Fruit fly (Drosophila melanogaster) whole organism, embryonic: ENCODE data around the gene Act87E.

Experiments
- Ada2b ChIP-seq: fragments of 200-800 bp; sonication (Bioruptor generic); IDR thresholded peaks from 2 replicates; pipeline ENCODE4 v1.3.6; 2022; ENCODE audit warnings: missing biosample characterization, missing genetic modification characterization
- Asciz ChIP-seq: fragments of 200-800 bp; sonication (Bioruptor generic); optimal IDR thresholded peaks from 2 replicates; lab custom pipeline; 2017; ENCODE audit warnings: missing biosample characterization, mild to moderate bottlenecking, missing genetic modification characterization, missing genetic modification reagents
- B-H1 ChIP-seq: fragments of 200-800 bp; sonication (Bioruptor generic); IDR thresholded peaks from 3 replicates; pipeline ENCODE4 v1.3.6; 2022; ENCODE audit warnings: missing biosample characterization, missing genetic modification characterization
- CG10321 ChIP-seq: fragments of 200-800 bp; sonication (Bioruptor generic); IDR thresholded peaks from 2 replicates; pipeline ENCODE4 v1.3.6; 2022; ENCODE audit warnings: missing biosample characterization, missing genetic modification characterization
- CG10366 ChIP-seq: fragments of 200-800 bp; sonication (Bioruptor generic); IDR thresholded peaks from 2 replicates; pipeline ENCODE4 v1.3.6; 2022; ENCODE audit warnings: missing biosample characterization, missing genetic modification characterization
- CG11398 ChIP-seq: fragments of 200-800 bp; sonication (Bioruptor generic); optimal IDR thresholded peaks from 2 replicates; lab custom pipeline; 2016; ENCODE audit warnings: missing biosample characterization, missing genetic modification characterization
- CG14860 ChIP-seq: fragments of 200-800 bp; sonication (Bioruptor generic); IDR thresholded peaks from 3 replicates; pipeline ENCODE4 v1.3.6; 2022; ENCODE audit warnings: missing biosample characterization, missing genetic modification characterization; ENCODE audit not compliant: partially characterized antibody
- CG14965 ChIP-seq: fragments of 200-800 bp; sonication (Bioruptor generic); optimal IDR thresholded peaks from 2 replicates; lab custom pipeline; 2016; ENCODE audit warnings: missing biosample characterization, missing genetic modification characterization, borderline replicate concordance
- CG15479 ChIP-seq: fragments of 200-800 bp; sonication (Bioruptor generic); optimal IDR thresholded peaks from 3 replicates; lab custom pipeline; 2019; ENCODE audit warnings: missing biosample characterization, mild to moderate bottlenecking, missing genetic modification characterization, moderate library complexity
- CG16815 ChIP-seq: fragments of 200-800 bp; sonication (Bioruptor generic); optimal IDR thresholded peaks from 3 replicates; lab custom pipeline; 2017; ENCODE audit warnings: missing biosample characterization, mild to moderate bottlenecking, missing genetic modification characterization
- CG17829 ChIP-seq: fragments of 200-800 bp; optimal IDR thresholded peaks from 2 replicates; lab custom pipeline; 2019; ENCODE audit warnings: missing biosample characterization, mild to moderate bottlenecking, missing genetic modification characterization, moderate library complexity
- CG31224 ChIP-seq: fragments of 200-800 bp; sonication (Bioruptor generic); IDR thresholded peaks from 2 replicates; pipeline ENCODE4 v1.3.6; 2022; ENCODE audit warnings: missing biosample characterization, missing genetic modification characterization
- CG34422 ChIP-seq: fragments of 200-800 bp; sonication (Bioruptor generic); IDR thresholded peaks from 3 replicates; pipeline ENCODE4 v1.3.6; 2022; ENCODE audit warnings: missing biosample characterization, missing genetic modification characterization
- CG3995 ChIP-seq: fragments of 200-800 bp; sonication (Bioruptor generic); optimal IDR thresholded peaks from 3 replicates; lab custom pipeline; 2016; ENCODE audit warnings: missing biosample characterization, missing genetic modification characterization
- CG43689 ChIP-seq: fragments of 200-800 bp; sonication (Bioruptor generic); IDR thresholded peaks from 2 replicates; pipeline ENCODE4 v1.3.6; 2022; ENCODE audit warnings: missing biosample characterization, missing genetic modification characterization
- CG6254 ChIP-seq: fragments of 200-800 bp; sonication (Bioruptor generic); optimal IDR thresholded peaks from 3 replicates; lab custom pipeline; 2017; ENCODE audit warnings: mild to moderate bottlenecking, missing biosample characterization, missing genetic modification reagents, missing genetic modification characterization
- CG6654 ChIP-seq: fragments of 200-800 bp; sonication (Bioruptor generic); optimal IDR thresholded peaks from 2 replicates; lab custom pipeline; 2017; ENCODE audit warnings: missing biosample characterization, mild to moderate bottlenecking, missing genetic modification characterization
- CG7556 ChIP-seq: fragments of 200-800 bp; sonication (Bioruptor generic); optimal IDR thresholded peaks from 2 replicates; lab custom pipeline; 2017; ENCODE audit warnings: missing biosample characterization, mild to moderate bottlenecking, missing genetic modification characterization
- D ChIP-seq, 2 experiments: fragments of 200-800 bp in 1 of 2; fragments of >200 bp in 1 of 2; sonication (Bioruptor generic) in 1 of 2; optimal IDR thresholded peaks; 2 replicates in 1 of 2; 3 replicates in 1 of 2; lab custom pipeline; 2017; ENCODE audit warnings: mild to moderate bottlenecking in 1 of 2, missing biosample characterization in 1 of 2, missing genetic modification characterization in 1 of 2, missing genetic modification reagents in 1 of 2
- E2f2 ChIP-seq: fragments of 200-800 bp; sonication (Bioruptor generic); IDR thresholded peaks from 2 replicates; pipeline ENCODE4 v1.3.6; 2022; ENCODE audit warnings: missing biosample characterization, missing genetic modification characterization
- ERR ChIP-seq: fragments of 200-800 bp; sonication (Bioruptor generic); optimal IDR thresholded peaks from 2 replicates; lab custom pipeline; 2016; ENCODE audit warnings: missing biosample characterization, missing genetic modification characterization
- Hr3 ChIP-seq: fragments of 200-800 bp; sonication (Bioruptor generic); optimal IDR thresholded peaks from 3 replicates; lab custom pipeline; 2016; ENCODE audit warnings: missing biosample characterization, missing genetic modification characterization
- Med ChIP-seq: fragments of 200-800 bp; sonication (Bioruptor generic); peaks from one replicate; lab custom pipeline; 2016; ENCODE audit warnings: missing biosample characterization, missing genetic modification characterization, mild to moderate bottlenecking, inconsistent platforms, moderate library complexity
- Optix ChIP-seq: fragments of 200-800 bp; sonication (Bioruptor generic); IDR thresholded peaks from 3 replicates; pipeline ENCODE4 v1.3.6; 2022; ENCODE audit warnings: missing biosample characterization, missing genetic modification characterization
- Rx ChIP-seq: fragments of 200-800 bp; sonication (Bioruptor generic); IDR thresholded peaks from 2 replicates; pipeline ENCODE4 v1.3.6; 2022; ENCODE audit warnings: missing biosample characterization, missing genetic modification characterization
- Sox100B ChIP-seq: fragments of 200-800 bp; sonication (Bioruptor generic); optimal IDR thresholded peaks from 3 replicates; lab custom pipeline; 2018; ENCODE audit warnings: missing biosample characterization, mild to moderate bottlenecking, missing genetic modification characterization
- Ssrp ChIP-seq: fragments of 200-800 bp; sonication (Bioruptor generic); optimal IDR thresholded peaks from 2 replicates; lab custom pipeline; 2018; ENCODE audit warnings: missing biosample characterization, mild to moderate bottlenecking, missing genetic modification characterization, moderate library complexity
- Vsx1 ChIP-seq: fragments of 200-800 bp; sonication (Bioruptor generic); optimal IDR thresholded peaks from 2 replicates; lab custom pipeline; 2017; ENCODE audit warnings: missing biosample characterization, mild to moderate bottlenecking, missing genetic modification characterization, missing genetic modification reagents
- YL-1 ChIP-seq: fragments of 200-800 bp; sonication (Bioruptor generic); optimal IDR thresholded peaks from 3 replicates; lab custom pipeline; 2017; ENCODE audit warnings: missing biosample characterization, mild to moderate bottlenecking, missing genetic modification characterization
- ase ChIP-seq: fragments of 200-800 bp; sonication (Bioruptor generic); IDR thresholded peaks from 3 replicates; pipeline ENCODE4 v1.3.6; 2022; ENCODE audit warnings: missing biosample characterization, missing genetic modification characterization
- en ChIP-seq: fragments of 200-800 bp; sonication (Bioruptor generic); optimal IDR thresholded peaks from 2 replicates; lab custom pipeline; 2016; ENCODE audit warnings: missing biosample characterization, missing genetic modification characterization
- ewg ChIP-seq: fragments of 200-800 bp; sonication (Bioruptor generic); optimal IDR thresholded peaks from 3 replicates; lab custom pipeline; 2017; ENCODE audit warnings: mild to moderate bottlenecking, missing biosample characterization, missing genetic modification reagents, missing genetic modification characterization
- fu2 ChIP-seq: fragments of 200-800 bp; sonication (Bioruptor generic); optimal IDR thresholded peaks from 2 replicates; lab custom pipeline; 2016; ENCODE audit warnings: missing biosample characterization, missing genetic modification characterization
- jigr1 ChIP-seq: fragments of 200-800 bp; sonication (Bioruptor generic); IDR thresholded peaks from 3 replicates; pipeline ENCODE4 v1.3.6; 2022; ENCODE audit warnings: missing biosample characterization, missing genetic modification characterization
- jing ChIP-seq: fragments of 200-800 bp; sonication (Bioruptor generic); optimal IDR thresholded peaks from 2 replicates; lab custom pipeline; 2018; ENCODE audit warnings: missing biosample characterization, mild to moderate bottlenecking, missing genetic modification characterization
- kni ChIP-seq: fragments of 200-800 bp; sonication (Bioruptor generic); optimal IDR thresholded peaks from 3 replicates; lab custom pipeline; 2017; ENCODE audit warnings: mild to moderate bottlenecking, missing biosample characterization, missing genetic modification reagents, missing genetic modification characterization
- lola ChIP-seq, 3 experiments: fragments of >200 bp in 2 of 3; fragments of 200-800 bp in 1 of 3; sonication (Bioruptor generic) in 1 of 3; optimal IDR thresholded peaks; 2 replicates each; lab custom pipeline; 2017 to 2019; ENCODE audit warnings: missing biosample characterization in 3 of 3, missing genetic modification characterization in 3 of 3, mild to moderate bottlenecking in 1 of 3, moderate library complexity in 1 of 3
- pho ChIP-seq: fragments of 200-800 bp; sonication (Bioruptor generic); optimal IDR thresholded peaks from 2 replicates; lab custom pipeline; 2016; ENCODE audit warnings: missing biosample characterization, missing genetic modification characterization
- phol ChIP-seq: fragments of 200-800 bp; sonication (Bioruptor generic); optimal IDR thresholded peaks from 3 replicates; lab custom pipeline; 2018; ENCODE audit warnings: missing biosample characterization, mild to moderate bottlenecking, missing genetic modification characterization, moderate library complexity
- prd ChIP-seq, 3 experiments: fragments of >200 bp in 2 of 3; fragments of 200-800 bp in 1 of 3; sonication (Bioruptor generic) in 1 of 3; optimal IDR thresholded peaks in 2 of 3; IDR thresholded peaks in 1 of 3; 2 replicates in 2 of 3; 3 replicates in 1 of 3; pipeline versions ENCODE4 v1.3.6 to Lab custom; 2017 to 2022; ENCODE audit warnings: missing biosample characterization in 1 of 3, missing genetic modification characterization in 1 of 3
- pzg ChIP-seq: fragments of 200-800 bp; sonication (Bioruptor generic); optimal IDR thresholded peaks from 3 replicates; lab custom pipeline; 2018; ENCODE audit warnings: missing biosample characterization, mild to moderate bottlenecking, missing genetic modification characterization, moderate library complexity
- ro ChIP-seq: fragments of 200-800 bp; sonication (Bioruptor generic); IDR thresholded peaks from 2 replicates; pipeline ENCODE4 v1.3.6; 2022; ENCODE audit warnings: missing biosample characterization, missing genetic modification characterization
- sna ChIP-seq: fragments of 200-800 bp; sonication (Bioruptor generic); IDR thresholded peaks from 2 replicates; pipeline ENCODE4 v1.3.6; 2022; ENCODE audit warnings: missing biosample characterization, missing genetic modification characterization; ENCODE audit not compliant: partially characterized antibody
- so ChIP-seq: fragments of 200-800 bp; sonication (Bioruptor generic); IDR thresholded peaks from 3 replicates; pipeline ENCODE4 v1.3.6; 2022; ENCODE audit warnings: missing biosample characterization, missing genetic modification characterization
- stwl ChIP-seq: fragments of 200-800 bp; sonication (Bioruptor generic); optimal IDR thresholded peaks from 3 replicates; lab custom pipeline; 2018; ENCODE audit warnings: missing biosample characterization, mild to moderate bottlenecking, missing genetic modification characterization, moderate library complexity
- tll ChIP-seq, 2 experiments: fragments of 200-800 bp in 1 of 2; fragments of >200 bp in 1 of 2; sonication (Bioruptor generic) in 1 of 2; optimal IDR thresholded peaks; 2 replicates each; lab custom pipeline; 2017 to 2019; ENCODE audit warnings: missing biosample characterization in 2 of 2, missing genetic modification characterization in 2 of 2, mild to moderate bottlenecking in 1 of 2, moderate library complexity in 1 of 2
- trem ChIP-seq: fragments of 200-800 bp; optimal IDR thresholded peaks from 3 replicates; lab custom pipeline; 2019; ENCODE audit warnings: missing biosample characterization, mild to moderate bottlenecking, missing genetic modification characterization, moderate library complexity

The Act87E gene

DNA sequence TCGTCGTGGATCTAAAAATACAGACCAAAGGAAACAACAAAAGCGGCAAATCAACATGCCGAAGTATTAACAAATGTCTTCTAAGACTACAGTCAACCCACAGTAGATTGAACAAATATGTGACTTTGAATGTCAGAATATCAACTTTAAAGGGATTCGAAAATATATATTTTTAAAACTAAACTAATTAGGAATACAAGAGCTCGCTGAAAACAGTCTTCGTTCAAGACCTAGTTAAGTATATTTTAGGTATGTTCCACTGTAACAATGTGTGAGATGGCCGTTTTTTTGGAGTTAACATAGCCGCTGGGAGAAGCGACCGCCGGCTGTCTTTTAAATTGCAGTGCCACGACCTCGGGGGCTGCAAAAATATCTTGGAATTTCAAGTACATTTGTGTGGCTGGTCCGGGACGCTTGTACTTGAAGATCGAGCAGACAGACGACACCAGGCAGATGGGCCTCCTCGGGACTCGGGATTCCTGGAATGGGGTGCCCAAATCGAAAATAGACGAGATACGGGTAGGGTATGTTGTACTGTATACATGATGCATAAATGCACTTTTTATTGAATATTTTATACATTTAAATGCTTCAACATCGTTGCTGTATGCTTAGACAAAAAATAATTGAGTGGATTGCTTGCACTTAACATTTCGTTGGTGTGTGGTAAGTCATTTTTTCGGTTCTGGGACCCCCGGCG, 2.7 kb downstream of the Act87E start (continued):
- TF ChIP-seq Med (GFP tag; lab: Kevin White, UChicago) = peak; percentile 84
- TF ChIP-seq sna (GFP tag; lab: Robert Waterston, UW) = no peak
- peak; percentile 65; the same call in 1 of the 3 replicates for TF ChIP-seq so (GFP tag; lab: Robert Waterston, UW)
- peak; percentile 44; the same call in 1 of the 2 replicates for TF ChIP-seq ro (GFP tag; lab: Robert Waterston, UW)
- TF ChIP-seq trem (tag; lab: Kevin White, UChicago) = peak; percentile 70
- TF ChIP-seq lola (GFP tag; optimal IDR thresholded peaks at IDR 0.05; lab: Kevin White, UChicago) = peak in 1 of 3 experiments; percentile 61
- peak; percentile 66 for TF ChIP-seq CG7556 (GFP tag; lab: Kevin White, UChicago)
- no peak for TF ChIP-seq CG14965 (GFP tag; lab: Kevin White, UChicago)
- TF ChIP-seq tll (GFP tag; optimal IDR thresholded peaks at IDR 0.05; lab: Kevin White, UChicago) = no peak
- TF ChIP-seq stwl (tag; lab: Kevin White, UChicago) = no peak
- TF ChIP-seq CG11398 = peak; percentile 44
- peak; percentile 63 for TF ChIP-seq Ssrp
- no peak for TF ChIP-seq Vsx1 (GFP tag; lab: Kevin White, UChicago)
- 0 out of 3 replicates have a peak, but pooled peaks have one; percentile 51 for TF ChIP-seq ase (GFP tag; lab: Robert Waterston, UW)
- TF ChIP-seq YL-1 (GFP tag; lab: Kevin White, UChicago) = no peak
- TF ChIP-seq Sox100B (GFP tag; lab: Kevin White, UChicago) = peak; percentile 46
- TF ChIP-seq Asciz (GFP tag; lab: Kevin White, UChicago) = peak; percentile 57
- TF ChIP-seq E2f2 (GFP tag; lab: Robert Waterston, UW) = peak; percentile 43; the same call in 1 of the 2 replicates
- TF ChIP-seq CG6254 (GFP tag; lab: Kevin White, UChicago) = peak; percentile 72
- peak; percentile 79 for TF ChIP-seq CG17829 (tag; lab: Kevin White, UChicago)
- peak; percentile 55 for TF ChIP-seq CG16815 (GFP tag; lab: Kevin White, UChicago)
- 0 out of 3 replicates have a peak, but pooled peaks have one; percentile 32 for TF ChIP-seq Optix (GFP tag; lab: Robert Waterston, UW)
- no peak for TF ChIP-seq pzg (GFP tag; lab: Kevin White, UChicago)
- TF ChIP-seq kni (GFP tag; lab: Kevin White, UChicago) = no peak
- TF ChIP-seq phol (tag; lab: Kevin White, UChicago) = peak; percentile 78
- TF ChIP-seq B-H1 (GFP tag; lab: Robert Waterston, UW) = 0 out of 3 replicates have a peak, but pooled peaks have one; percentile 31
- no peak for TF ChIP-seq jigr1 (GFP tag; lab: Robert Waterston, UW)
- TF ChIP-seq D (optimal IDR thresholded peaks at IDR 0.05; lab: Kevin White, UChicago) = no peak
- peak; percentile 75 for TF ChIP-seq D (GFP tag; optimal IDR thresholded peaks at IDR 0.05; lab: Kevin White, UChicago)
- TF ChIP-seq CG15479 (GFP tag; lab: Kevin White, UChicago) = no peak
- TF ChIP-seq prd (optimal IDR thresholded peaks at IDR 0.05; lab: Kevin White, UChicago) = no peak
- peak; percentile 80 for TF ChIP-seq prd (GFP tag; IDR thresholded peaks at IDR 0.05; lab: Robert Waterston, UW)
- TF ChIP-seq fu2 (GFP tag; lab: Kevin White, UChicago) = no peak
- TF ChIP-seq pho (GFP tag; lab: Kevin White, UChicago) = peak; percentile 51
- TF ChIP-seq CG10321 (GFP tag; lab: Robert Waterston, UW) = no peak
- peak; percentile 48 for TF ChIP-seq en (GFP tag; lab: Kevin White, UChicago)
- TF ChIP-seq Rx (GFP tag; lab: Robert Waterston, UW) = peak; percentile 53
- TF ChIP-seq CG10366 (GFP tag; lab: Robert Waterston, UW) = peak; percentile 62
- TF ChIP-seq CG31224 (GFP tag; lab: Robert Waterston, UW) = no peak
- TF ChIP-seq CG43689 (GFP tag; lab: Robert Waterston, UW) = no peak
- peak; percentile 60 for TF ChIP-seq Hr3 (GFP tag; lab: Kevin White, UChicago)
- TF ChIP-seq ERR (GFP tag; lab: Kevin White, UChicago) = no peak
- TF ChIP-seq CG3995 = no peak
- peak; percentile 58; the same call in 2 of the 3 replicates for TF ChIP-seq CG34422 (GFP tag; lab: Robert Waterston, UW)
- TF ChIP-seq CG6654 (GFP tag; lab: Kevin White, UChicago) = peak; percentile 54
- TF ChIP-seq CG14860 (GFP tag; lab: Robert Waterston, UW) = no peak
- peak; percentile 78 for TF ChIP-seq Ada2b (GFP tag; lab: Robert Waterston, UW)
- TF ChIP-seq ewg = peak; percentile 53
- peak; percentile 33 for TF ChIP-seq jing (GFP tag; lab: Kevin White, UChicago)
